Fruit fly (Drosophila melanogaster) whole organism, embryonic: ENCODE measurements around the gene CG33233.

ENCODE experiments used
- Asciz ChIP-seq: fragments of 200-800 bp; sonication (Bioruptor generic); optimal IDR thresholded peaks from 2 replicates; lab custom pipeline; 2017; ENCODE audit warnings: missing biosample characterization, mild to moderate bottlenecking, missing genetic modification characterization, missing genetic modification reagents
- BtbVII ChIP-seq: fragments of 200-800 bp; sonication (Bioruptor generic); optimal IDR thresholded peaks from 3 replicates; lab custom pipeline; 2017; ENCODE audit warnings: missing biosample characterization, mild to moderate bottlenecking, missing genetic modification characterization
- Bteb2 ChIP-seq: fragments of 200-800 bp; sonication (Bioruptor generic); optimal IDR thresholded peaks from 2 replicates; lab custom pipeline; 2016; ENCODE audit warnings: missing biosample characterization, missing genetic modification characterization
- CG10543 ChIP-seq: fragments of 200-800 bp; sonication (Bioruptor generic); optimal IDR thresholded peaks from 3 replicates; lab custom pipeline; 2017; ENCODE audit warnings: missing biosample characterization, mild to moderate bottlenecking, missing genetic modification characterization, moderate library complexity
- CG11398 ChIP-seq: fragments of 200-800 bp; sonication (Bioruptor generic); optimal IDR thresholded peaks from 2 replicates; lab custom pipeline; 2016; ENCODE audit warnings: missing biosample characterization, missing genetic modification characterization
- CG11560 ChIP-seq: fragments of 200-800 bp; sonication (Bioruptor generic); IDR thresholded peaks from 3 replicates; pipeline ENCODE4 v1.3.6; 2022; ENCODE audit warnings: missing biosample characterization, missing genetic modification characterization
- CG12769 ChIP-seq: fragments of 200-800 bp; sonication (Bioruptor generic); optimal IDR thresholded peaks from 2 replicates; lab custom pipeline; 2019; ENCODE audit warnings: missing biosample characterization, mild to moderate bottlenecking, missing genetic modification characterization, moderate library complexity
- CG13296 ChIP-seq: fragments of 200-800 bp; sonication (Bioruptor generic); optimal IDR thresholded peaks from 3 replicates; lab custom pipeline; 2018; ENCODE audit warnings: missing biosample characterization, mild to moderate bottlenecking, missing genetic modification characterization
- CG14014 ChIP-seq: fragments of 200-800 bp; sonication (Bioruptor generic); IDR thresholded peaks from 2 replicates; pipeline ENCODE4 v1.3.6; 2022; ENCODE audit warnings: missing biosample characterization, missing genetic modification characterization
- CG15269 ChIP-seq: fragments of 200-800 bp; sonication (Bioruptor generic); optimal IDR thresholded peaks from 2 replicates; lab custom pipeline; 2018; ENCODE audit warnings: missing biosample characterization, mild to moderate bottlenecking, missing genetic modification characterization, moderate library complexity
- CG16863 ChIP-seq: fragments of 200-800 bp; sonication (Bioruptor generic); optimal IDR thresholded peaks from 3 replicates; lab custom pipeline; 2016; ENCODE audit warnings: missing biosample characterization, missing genetic modification characterization
- CG17361 ChIP-seq: fragments of 200-800 bp; sonication (Bioruptor generic); IDR thresholded peaks from 3 replicates; pipeline ENCODE4 v1.3.6; 2022; ENCODE audit warnings: missing biosample characterization, missing genetic modification characterization
- CG1792 ChIP-seq: fragments of 200-800 bp; sonication (Bioruptor generic); optimal IDR thresholded peaks from 2 replicates; lab custom pipeline; 2016; ENCODE audit warnings: missing biosample characterization, missing genetic modification characterization
- CG18764 ChIP-seq: fragments of 200-800 bp; sonication (Bioruptor generic); optimal IDR thresholded peaks from 3 replicates; lab custom pipeline; 2016; ENCODE audit warnings: missing biosample characterization, missing genetic modification characterization
- CG30431 ChIP-seq: fragments of 200-800 bp; sonication (Bioruptor generic); optimal IDR thresholded peaks from 2 replicates; lab custom pipeline; 2017; ENCODE audit warnings: missing biosample characterization, missing genetic modification characterization
- CG31388 ChIP-seq: fragments of 200-800 bp; sonication (Bioruptor generic); optimal IDR thresholded peaks from 2 replicates; lab custom pipeline; 2016; ENCODE audit warnings: missing biosample characterization, missing genetic modification characterization
- CG7928 ChIP-seq: fragments of 200-800 bp; sonication (Bioruptor generic); optimal IDR thresholded peaks from 2 replicates; lab custom pipeline; 2017; ENCODE audit warnings: missing biosample characterization, mild to moderate bottlenecking, missing genetic modification characterization
- CG8089 ChIP-seq: fragments of 200-800 bp; sonication (Bioruptor generic); optimal IDR thresholded peaks from 3 replicates; lab custom pipeline; 2016; ENCODE audit warnings: missing biosample characterization, missing genetic modification characterization
- CG8290 ChIP-seq, 3 experiments: fragments of 200-800 bp; sonication (Bioruptor generic); optimal IDR thresholded peaks; 2 replicates each; lab custom pipeline; 2016 to 2019; ENCODE audit warnings: missing biosample characterization in 3 of 3, missing genetic modification characterization in 3 of 3, mild to moderate bottlenecking in 2 of 3, moderate library complexity in 1 of 3
- CkIIα-i1 ChIP-seq: fragments of 200-800 bp; sonication (Bioruptor generic); IDR thresholded peaks from 2 replicates; pipeline ENCODE4 v1.3.6; 2022; ENCODE audit warnings: missing biosample characterization, missing genetic modification characterization
- CoRest ChIP-seq: fragments of 200-800 bp; sonication (Bioruptor generic); optimal IDR thresholded peaks from 3 replicates; lab custom pipeline; 2018; ENCODE audit warnings: missing biosample characterization, mild to moderate bottlenecking, missing genetic modification characterization, moderate library complexity
- Doc3 ChIP-seq: fragments of 200-800 bp; sonication (Bioruptor generic); IDR thresholded peaks from 3 replicates; pipeline ENCODE4 v1.3.6; 2022; ENCODE audit warnings: missing biosample characterization, missing genetic modification characterization; ENCODE audit not compliant: partially characterized antibody
- Eip74EF ChIP-seq, 2 experiments: fragments of 200-800 bp in 1 of 2; fragments of >200 bp in 1 of 2; sonication (Bioruptor generic) in 1 of 2; optimal IDR thresholded peaks; 2 replicates each; lab custom pipeline; 2017 to 2019; ENCODE audit warnings: missing biosample characterization in 2 of 2, missing genetic modification characterization in 2 of 2, mild to moderate bottlenecking in 1 of 2, moderate library complexity in 1 of 2
- Ets65A ChIP-seq: fragments of 200-800 bp; sonication (Bioruptor generic); peaks from one replicate; lab custom pipeline; 2016; ENCODE audit warnings: missing biosample characterization, missing genetic modification characterization
- Fer1 ChIP-seq: fragments of 200-800 bp; sonication (Bioruptor generic); optimal IDR thresholded peaks from 2 replicates; lab custom pipeline; 2017; ENCODE audit warnings: missing biosample characterization, mild to moderate bottlenecking, missing genetic modification characterization
- Fer3 ChIP-seq: fragments of 200-800 bp; sonication (Bioruptor generic); optimal IDR thresholded peaks from 2 replicates; lab custom pipeline; 2018; ENCODE audit warnings: missing biosample characterization, mild to moderate bottlenecking, missing genetic modification characterization, moderate library complexity
- Gsc ChIP-seq: fragments of 200-800 bp; sonication (Bioruptor generic); IDR thresholded peaks from 2 replicates; pipeline ENCODE4 v1.3.6; 2022; ENCODE audit warnings: missing biosample characterization, missing genetic modification characterization
- HHEX ChIP-seq: fragments of 200-800 bp; sonication (Bioruptor generic); optimal IDR thresholded peaks from 3 replicates; lab custom pipeline; 2017; ENCODE audit warnings: missing biosample characterization, mild to moderate bottlenecking, missing genetic modification characterization, missing genetic modification reagents
- Hmx ChIP-seq: fragments of 200-800 bp; sonication (Bioruptor generic); optimal IDR thresholded peaks from 2 replicates; lab custom pipeline; 2016; ENCODE audit warnings: missing biosample characterization, missing genetic modification characterization
- Poxn ChIP-seq: fragments of 200-800 bp; sonication (Bioruptor generic); IDR thresholded peaks from 2 replicates; pipeline ENCODE4 v1.3.6; 2022; ENCODE audit warnings: missing biosample characterization, missing genetic modification characterization
- Rfx ChIP-seq: fragments of 200-800 bp; sonication (Bioruptor generic); IDR thresholded peaks from 2 replicates; pipeline ENCODE4 v1.3.6; 2022; ENCODE audit warnings: missing biosample characterization, missing genetic modification characterization
- Xbp1 ChIP-seq: fragments of 200-800 bp; sonication (Bioruptor generic); optimal IDR thresholded peaks from 3 replicates; lab custom pipeline; 2016; ENCODE audit warnings: missing biosample characterization, mild to moderate bottlenecking, missing genetic modification characterization
- ab ChIP-seq: fragments of 200-800 bp; sonication (Bioruptor generic); optimal IDR thresholded peaks from 2 replicates; lab custom pipeline; 2016; ENCODE audit warnings: missing biosample characterization, missing genetic modification characterization
- caup ChIP-seq: fragments of 200-800 bp; sonication (Bioruptor generic); optimal IDR thresholded peaks from 3 replicates; lab custom pipeline; 2017; ENCODE audit warnings: missing biosample characterization, mild to moderate bottlenecking, missing genetic modification characterization, moderate library complexity; ENCODE audit not compliant: severe bottlenecking
- cg ChIP-seq: fragments of 200-800 bp; sonication (Bioruptor generic); optimal IDR thresholded peaks from 3 replicates; lab custom pipeline; 2019; ENCODE audit warnings: missing biosample characterization, mild to moderate bottlenecking, missing genetic modification characterization, moderate library complexity
- chm ChIP-seq: fragments of 200-800 bp; sonication (Bioruptor generic); IDR thresholded peaks from 2 replicates; pipeline ENCODE4 v1.3.6; 2022; ENCODE audit warnings: missing biosample characterization, missing genetic modification characterization
- dan ChIP-seq: fragments of 200-800 bp; sonication (Bioruptor generic); IDR thresholded peaks from 2 replicates; pipeline ENCODE4 v1.3.6; 2022; ENCODE audit warnings: missing biosample characterization, missing genetic modification characterization
- dimm ChIP-seq: fragments of 200-800 bp; sonication (Bioruptor generic); IDR thresholded peaks from 2 replicates; pipeline ENCODE4 v1.3.6; 2022; ENCODE audit warnings: missing biosample characterization, missing genetic modification characterization
- dm ChIP-seq: fragments of 200-800 bp; sonication (Bioruptor generic); optimal IDR thresholded peaks from 3 replicates; lab custom pipeline; 2016; ENCODE audit warnings: missing biosample characterization, missing genetic modification characterization
- emc ChIP-seq: fragments of 200-800 bp; sonication (Bioruptor generic); optimal IDR thresholded peaks from 2 replicates; lab custom pipeline; 2016; ENCODE audit warnings: missing biosample characterization, missing genetic modification characterization
- esg ChIP-seq: fragments of 200-800 bp; sonication (Bioruptor generic); conservative IDR thresholded peaks from 2 replicates; pipeline ENCODE4 v1.3.6; 2022; ENCODE audit warnings: missing biosample characterization, missing genetic modification characterization
- eyg ChIP-seq: fragments of 200-800 bp; sonication (Bioruptor generic); optimal IDR thresholded peaks from 3 replicates; lab custom pipeline; 2016; ENCODE audit warnings: missing biosample characterization, missing genetic modification characterization
- ind ChIP-seq: fragments of 200-800 bp; sonication (Bioruptor generic); optimal IDR thresholded peaks from 3 replicates; lab custom pipeline; 2016; ENCODE audit warnings: missing biosample characterization, missing genetic modification characterization
- kah ChIP-seq: fragments of 200-800 bp; sonication (Bioruptor generic); optimal IDR thresholded peaks from 2 replicates; lab custom pipeline; 2018; ENCODE audit warnings: missing biosample characterization, mild to moderate bottlenecking, missing genetic modification characterization
- lbe ChIP-seq: fragments of 200-800 bp; sonication (Bioruptor generic); optimal IDR thresholded peaks from 2 replicates; lab custom pipeline; 2016; ENCODE audit warnings: missing biosample characterization, mild to moderate bottlenecking, missing genetic modification characterization
- lilli ChIP-seq: fragments of 200-800 bp; sonication (Bioruptor generic); optimal IDR thresholded peaks from 3 replicates; lab custom pipeline; 2016; ENCODE audit warnings: missing biosample characterization, missing genetic modification characterization
- nau ChIP-seq: fragments of 200-800 bp; sonication (Bioruptor generic); optimal IDR thresholded peaks from 3 replicates; lab custom pipeline; 2017; ENCODE audit warnings: missing biosample characterization, mild to moderate bottlenecking, missing genetic modification characterization, missing genetic modification reagents
- peb ChIP-seq: fragments of 200-800 bp; sonication (Bioruptor generic); IDR thresholded peaks from 2 replicates; pipeline ENCODE4 v1.3.6; 2022; ENCODE audit warnings: missing biosample characterization, missing genetic modification characterization
- sisA ChIP-seq: fragments of 200-800 bp; sonication (Bioruptor generic); IDR thresholded peaks from 2 replicates; pipeline ENCODE4 v1.3.6; 2022; ENCODE audit warnings: missing biosample characterization, missing genetic modification characterization
- tup ChIP-seq: fragments of 200-800 bp; sonication (Bioruptor generic); optimal IDR thresholded peaks from 2 replicates; lab custom pipeline; 2016; ENCODE audit warnings: missing biosample characterization, mild to moderate bottlenecking, missing genetic modification characterization, moderate library complexity
- zen2 ChIP-seq: fragments of 200-800 bp; sonication (Bioruptor generic); IDR thresholded peaks from 3 replicates; pipeline ENCODE4 v1.3.6; 2022; ENCODE audit warnings: missing biosample characterization, missing genetic modification characterization; ENCODE audit not compliant: partially characterized antibody
- zf30C ChIP-seq: fragments of 200-800 bp; sonication (Bioruptor generic); optimal IDR thresholded peaks from 3 replicates; lab custom pipeline; 2018; ENCODE audit warnings: missing biosample characterization, mild to moderate bottlenecking, missing genetic modification characterization

CG33233 gene

dm6 chr3L:2632763-2633100, 26.7 kb upstream of the CG33233 start (continued):
- TF ChIP-seq Xbp1 (no peak), Rfx (0 out of 2 replicates have a peak, but pooled peaks have one; percentile 10), sisA (GFP tag; lab: Robert Waterston, UW) (0 out of 2 replicates have a peak, but pooled peaks have one; percentile 19), CG7928 (GFP tag; lab: Kevin White, UChicago) (no peak), CoRest (tag; lab: Kevin White, UChicago) (no peak), CG1792 (no peak), CG18764 (no peak), Fer3 (no peak), ab (GFP tag; lab: Kevin White, UChicago) (no peak), Doc3 (GFP tag; lab: Robert Waterston, UW) (no peak), zen2 (peak; percentile 38; the same call in 1 of the 3 replicates), tup (GFP tag; lab: Kevin White, UChicago) (no peak), CG13296 (GFP tag; lab: Kevin White, UChicago) (no peak), CG8089 (GFP tag; lab: Kevin White, UChicago) (no peak), lbe (GFP tag; lab: Kevin White, UChicago) (no peak), BtbVII (GFP tag; lab: Kevin White, UChicago) (no peak), Eip74EF (GFP tag; optimal IDR thresholded peaks at IDR 0.05; lab: Kevin White, UChicago) (no peak), kah (GFP tag; lab: Kevin White, UChicago) (no peak), cg (GFP tag; lab: Kevin White, UChicago) (no peak), CG17361 (no peak), eyg (no peak), CG11398 (GFP tag; lab: Kevin White, UChicago) (no peak), lilli (GFP tag; lab: Kevin White, UChicago) (no peak), dan (GFP tag; lab: Robert Waterston, UW) (no peak), ind (GFP tag; lab: Kevin White, UChicago) (no peak), emc (GFP tag; lab: Kevin White, UChicago) (no peak), nau (GFP tag; lab: Kevin White, UChicago) (peak; percentile 5), Poxn (GFP tag; lab: Robert Waterston, UW) (no peak), peb (GFP tag; lab: Robert Waterston, UW) (no peak), CkIIα-i1 (GFP tag; lab: Robert Waterston, UW) (no peak), esg (GFP tag; lab: Robert Waterston, UW) (no peak), CG14014 (GFP tag; lab: Robert Waterston, UW) (no peak), Asciz (GFP tag; lab: Kevin White, UChicago) (no peak), Ets65A (GFP tag; lab: Kevin White, UChicago) (no peak), HHEX (GFP tag; lab: Kevin White, UChicago) (no peak), CG31388 (GFP tag; lab: Kevin White, UChicago) (no peak), dimm (GFP tag; lab: Robert Waterston, UW) (no peak), CG12769 (tag; lab: Kevin White, UChicago) (peak; percentile 58), chm (GFP tag; lab: Robert Waterston, UW) (no peak), Gsc (no peak), dm (GFP tag; lab: Kevin White, UChicago) (no peak), zf30C (GFP tag; lab: Kevin White, UChicago) (no peak), CG16863 (no peak), Fer1 (GFP tag; lab: Kevin White, UChicago) (peak; percentile 4), CG8290 (GFP tag; optimal IDR thresholded peaks at IDR 0.05; lab: Kevin White, UChicago) (no peak), CG8290 (tag; optimal IDR thresholded peaks at IDR 0.05; lab: Kevin White, UChicago) (peak in 1 of 2 experiments; percentile 10), caup (no peak), Hmx (no peak), CG11560 (no peak), Bteb2 (GFP tag; lab: Kevin White, UChicago) (no peak), CG15269 (tag; lab: Kevin White, UChicago) (no peak), CG30431 (GFP tag; lab: Kevin White, UChicago) (no peak), CG10543 (GFP tag; lab: Kevin White, UChicago) (peak; percentile 35)
